Worm (Caenorhabditis elegans): ENCODE results near the gene R07E3.4.

- no peak for TF ChIP-seq egl-5 (tag; optimal IDR thresholded peaks at IDR 0.05)
- no peak for TF ChIP-seq egl-27 (tag; optimal IDR thresholded peaks at IDR 0.05)
- no peak for TF ChIP-seq fos-1 (tag; optimal IDR thresholded peaks at IDR 0.05)
- no peak for TF ChIP-seq unc-62 (GFP tag; optimal IDR thresholded peaks at IDR 0.05)
- no peak for TF ChIP-seq elt-2 (tag; optimal IDR thresholded peaks at IDR 0.05)
- no peak for TF ChIP-seq hmg-11 (tag; optimal IDR thresholded peaks at IDR 0.05)
- no peak for TF ChIP-seq snpc-4 (tag; optimal IDR thresholded peaks at IDR 0.05)
- TF ChIP-seq nhr-12 (tag; optimal IDR thresholded peaks at IDR 0.05), result no peak
- TF ChIP-seq ama-1 (optimal IDR thresholded peaks at IDR 0.05), result no peak
These were observed 24.9 kb upstream of the R07E3.4 start, which contains the start of gene efhc-1 for ce11 chrX:10358083-10358482.

Data from whole organism, L3 larva.